Worm (Caenorhabditis elegans): ENCODE data around the gene cyld-1.
A peak's percentile ranks its signal among the peaks of the same experiment; 100 is the strongest.

DNA sequence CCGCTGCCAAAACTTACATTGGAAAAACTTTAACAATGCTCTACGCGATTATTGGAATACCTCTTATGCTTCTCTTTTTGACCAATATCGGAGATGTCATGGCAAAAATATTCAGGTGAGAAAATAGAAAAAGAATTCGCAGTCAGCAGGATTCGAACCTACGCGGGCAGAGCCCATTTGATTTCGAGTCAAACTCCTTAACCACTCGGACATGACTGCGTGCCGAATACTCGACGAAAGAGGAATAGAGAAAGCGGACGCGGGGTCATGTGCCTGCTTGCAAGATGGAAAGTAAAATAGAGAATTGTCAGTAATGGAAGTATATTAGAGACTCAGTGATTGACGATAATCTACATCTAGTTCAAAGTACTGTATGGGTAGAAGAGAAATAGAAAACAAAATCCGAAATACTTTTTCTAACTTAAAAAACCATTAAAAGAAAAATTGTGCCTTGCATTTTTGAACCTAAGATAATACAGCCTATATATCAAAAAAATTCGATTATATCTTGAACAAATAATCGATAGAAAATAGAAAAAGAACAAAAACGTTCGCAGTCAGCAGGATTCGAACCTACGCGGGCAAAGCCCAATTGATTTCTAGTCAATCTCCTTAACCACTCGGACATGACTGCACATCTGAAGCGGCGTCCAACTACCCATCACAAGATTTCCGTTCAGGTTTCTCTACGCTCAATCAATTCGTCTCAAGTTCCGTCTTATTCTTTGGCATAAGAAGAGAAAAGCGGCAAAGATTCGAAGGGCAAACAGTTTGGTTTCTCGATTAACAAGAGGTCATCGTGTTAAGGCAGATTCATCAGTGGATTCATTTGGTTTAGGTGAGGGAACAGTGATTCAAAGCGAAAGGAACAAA, 48.8 kb downstream of the cyld-1 start:
- TF ChIP-seq F13H6.1 (tag; optimal IDR thresholded peaks at IDR 0.05) (peak; percentile 31), zag-1 (tag; optimal IDR thresholded peaks at IDR 0.05) (no peak), nhr-237 (tag; optimal IDR thresholded peaks at IDR 0.05) (no peak), lin-39 (tag; optimal IDR thresholded peaks at IDR 0.05) (no peak), lin-13 (GFP tag; optimal IDR thresholded peaks at IDR 0.05) (no peak), lsy-2 (tag; optimal IDR thresholded peaks at IDR 0.05) (peak; percentile 35 to 50), ama-1 (optimal IDR thresholded peaks at IDR 0.05) (no peak)
